In genomic region chr3R:24108902-24109389, dm6 we compare ENCODE assay signal across 1 fruit fly cellular context.
TF ChIP-seq lines count a peak whose summit lies in the region.

eIF4EHP (minus strand) TSS chr3R:24108960.
CG18428 (plus strand) TSS chr3R:24109336.

TF ChIP-seq in whole organism, embryonic, 481 proteins besides CTCF, POLR2A, EP300 and RAD21 (continued from another document and continues in another):
- peak; percentile 100 for TF ChIP-seq CoRest (tag; optimal IDR thresholded peaks at IDR 0.05; lab: Kevin White, UChicago)
- peak; percentile 99 for TF ChIP-seq nom (GFP tag; optimal IDR thresholded peaks at IDR 0.05; lab: Kevin White, UChicago)
- peak; percentile 82 for TF ChIP-seq corto (GFP tag; optimal IDR thresholded peaks at IDR 0.05; lab: Kevin White, UChicago)
- TF ChIP-seq Mad (GFP tag; optimal IDR thresholded peaks at IDR 0.05; lab: Kevin White, UChicago): peak; percentile 84
- peak; percentile 100 for TF ChIP-seq Sox100B (GFP tag; optimal IDR thresholded peaks at IDR 0.05; lab: Kevin White, UChicago)
- TF ChIP-seq stc (GFP tag; IDR thresholded peaks at IDR 0.05; lab: Robert Waterston, UW): no peak
- TF ChIP-seq kay (GFP tag; optimal IDR thresholded peaks at IDR 0.05; lab: Kevin White, UChicago): peak; percentile 94
- TF ChIP-seq gsb-n (tag; optimal IDR thresholded peaks at IDR 0.05; lab: Kevin White, UChicago): peak; percentile 99
- TF ChIP-seq CG7271 (tag; optimal IDR thresholded peaks at IDR 0.05; lab: Kevin White, UChicago): peak; percentile 97
- no peak for TF ChIP-seq E2f2 (GFP tag; IDR thresholded peaks at IDR 0.05; lab: Robert Waterston, UW)
- TF ChIP-seq CG31365 (tag; optimal IDR thresholded peaks at IDR 0.05; lab: Kevin White, UChicago): peak; percentile 79
- TF ChIP-seq CG11560 (tag; IDR thresholded peaks at IDR 0.05; lab: Robert Waterston, UW): no peak; the same call in 1 of the 3 replicates
- TF ChIP-seq sqz (GFP tag; optimal IDR thresholded peaks at IDR 0.05; lab: Kevin White, UChicago): peak; percentile 99
- peak in 1 of 2 experiments; percentile 96 for TF ChIP-seq Hr78 (GFP tag; optimal IDR thresholded peaks at IDR 0.05; lab: Kevin White, UChicago)
- TF ChIP-seq gfzf (GFP tag; optimal IDR thresholded peaks at IDR 0.05; lab: Kevin White, UChicago): peak; percentile 21
- peak; percentile 96 for TF ChIP-seq ewg (GFP tag; optimal IDR thresholded peaks at IDR 0.05; lab: Kevin White, UChicago)
- TF ChIP-seq bigmax (GFP tag; optimal IDR thresholded peaks at IDR 0.05; lab: Kevin White, UChicago): peak; percentile 67
- peak; percentile 98 for TF ChIP-seq salm (tag; optimal IDR thresholded peaks at IDR 0.05; lab: Kevin White, UChicago)
- TF ChIP-seq CG12071 (GFP tag; optimal IDR thresholded peaks at IDR 0.05; lab: Kevin White, UChicago): peak; percentile 96
- TF ChIP-seq emc (GFP tag; optimal IDR thresholded peaks at IDR 0.05; lab: Kevin White, UChicago): peak; percentile 73
- peak; percentile 94 for TF ChIP-seq CG11696 (GFP tag; IDR thresholded peaks at IDR 0.05; lab: Robert Waterston, UW)
- TF ChIP-seq CG10321 (GFP tag; IDR thresholded peaks at IDR 0.05; lab: Robert Waterston, UW): 0 out of 2 replicates have a peak, but pooled peaks have one; percentile 87
- peak; percentile 98 for TF ChIP-seq CG4424 (GFP tag; optimal IDR thresholded peaks at IDR 0.05; lab: Kevin White, UChicago)
- TF ChIP-seq HLH3B (GFP tag; IDR thresholded peaks at IDR 0.05; lab: Robert Waterston, UW): no peak
- peak; percentile 99 for TF ChIP-seq tap (tag; optimal IDR thresholded peaks at IDR 0.05; lab: Kevin White, UChicago)
- peak; percentile 99 for TF ChIP-seq CG6813 (GFP tag; optimal IDR thresholded peaks at IDR 0.05; lab: Kevin White, UChicago)
- peak; percentile 51 for TF ChIP-seq repo (GFP tag; optimal IDR thresholded peaks at IDR 0.05; lab: Kevin White, UChicago)
- peak; percentile 100 for TF ChIP-seq dmrt11E (tag; optimal IDR thresholded peaks at IDR 0.05; lab: Kevin White, UChicago)
- peak in 1 of 2 experiments; percentile 74 for TF ChIP-seq crp (GFP tag; optimal IDR thresholded peaks at IDR 0.05; lab: Kevin White, UChicago)
- no peak for TF ChIP-seq sna (GFP tag; IDR thresholded peaks at IDR 0.05; lab: Robert Waterston, UW; ENCODE audit: partially characterized antibody)
- peak; percentile 95 for TF ChIP-seq CG31388 (GFP tag; optimal IDR thresholded peaks at IDR 0.05; lab: Kevin White, UChicago)
- TF ChIP-seq Scr (GFP tag; IDR thresholded peaks at IDR 0.05; lab: Robert Waterston, UW; ENCODE audit: partially characterized antibody): no peak
- TF ChIP-seq tio (GFP tag; optimal IDR thresholded peaks at IDR 0.05; lab: Kevin White, UChicago): peak; percentile 99
- TF ChIP-seq CG1024 (GFP tag; IDR thresholded peaks at IDR 0.05; lab: Robert Waterston, UW): peak; percentile 91; the same call in 1 of the 2 replicates
- peak; percentile 85 for TF ChIP-seq pum (GFP tag; optimal IDR thresholded peaks at IDR 0.05; lab: Kevin White, UChicago)
- peak; percentile 99 for TF ChIP-seq D19B (GFP tag; optimal IDR thresholded peaks at IDR 0.05; lab: Kevin White, UChicago)
- peak; percentile 99 for TF ChIP-seq nerfin-1 (tag; optimal IDR thresholded peaks at IDR 0.05; lab: Kevin White, UChicago)
- peak; percentile 99 for TF ChIP-seq CG14710 (tag; optimal IDR thresholded peaks at IDR 0.05; lab: Kevin White, UChicago)
- peak; percentile 97 for TF ChIP-seq CG12155 (GFP tag; optimal IDR thresholded peaks at IDR 0.05; lab: Kevin White, UChicago)
- TF ChIP-seq bsh (GFP tag; optimal IDR thresholded peaks at IDR 0.05; lab: Kevin White, UChicago): peak; percentile 97 to 99
- TF ChIP-seq CG13123 (GFP tag; optimal IDR thresholded peaks at IDR 0.05; lab: Kevin White, UChicago): peak; percentile 97
- TF ChIP-seq bab2 (GFP tag; optimal IDR thresholded peaks at IDR 0.05; lab: Kevin White, UChicago): peak; percentile 85
- TF ChIP-seq Nf-YB (GFP tag; optimal IDR thresholded peaks at IDR 0.05; lab: Kevin White, UChicago): peak; percentile 92
- TF ChIP-seq CG12744 (GFP tag; optimal IDR thresholded peaks at IDR 0.05; lab: Kevin White, UChicago): peak; percentile 84
- peak; percentile 62 for TF ChIP-seq btn (GFP tag; optimal IDR thresholded peaks at IDR 0.05; lab: Kevin White, UChicago)
- peak; percentile 87 for TF ChIP-seq CG1647 (GFP tag; optimal IDR thresholded peaks at IDR 0.05; lab: Kevin White, UChicago)
- peak; percentile 99 for TF ChIP-seq Dek (tag; optimal IDR thresholded peaks at IDR 0.05; lab: Kevin White, UChicago)
- TF ChIP-seq da (GFP tag; optimal IDR thresholded peaks at IDR 0.05; lab: Kevin White, UChicago): peak; percentile 27
- TF ChIP-seq Abd-B (GFP tag; optimal IDR thresholded peaks at IDR 0.05; lab: Kevin White, UChicago): peak; percentile 99
- TF ChIP-seq Rx (GFP tag; IDR thresholded peaks at IDR 0.05; lab: Robert Waterston, UW): no peak
- peak; percentile 73 for TF ChIP-seq Elba2 (GFP tag; optimal IDR thresholded peaks at IDR 0.05; lab: Kevin White, UChicago)
- peak; percentile 98 for TF ChIP-seq CG7357 (GFP tag; IDR thresholded peaks at IDR 0.05; lab: Robert Waterston, UW)
- no peak for TF ChIP-seq row (GFP tag; IDR thresholded peaks at IDR 0.05; lab: Robert Waterston, UW)
- peak; percentile 100 for TF ChIP-seq CG15696 (tag; optimal IDR thresholded peaks at IDR 0.05; lab: Kevin White, UChicago)
- peak; percentile 100 for TF ChIP-seq Fer3 (tag; optimal IDR thresholded peaks at IDR 0.05; lab: Kevin White, UChicago)
- TF ChIP-seq ro (GFP tag; IDR thresholded peaks at IDR 0.05; lab: Robert Waterston, UW): no peak
- peak; percentile 86 for TF ChIP-seq CG7745 (tag; optimal IDR thresholded peaks at IDR 0.05; lab: Kevin White, UChicago)
- no peak for TF ChIP-seq Atf6 (GFP tag; IDR thresholded peaks at IDR 0.05; lab: Robert Waterston, UW)
- TF ChIP-seq dpn (GFP tag; optimal IDR thresholded peaks at IDR 0.05; lab: Kevin White, UChicago): peak; percentile 90 to 99
- peak; percentile 97 for TF ChIP-seq slou (GFP tag; optimal IDR thresholded peaks at IDR 0.05; lab: Kevin White, UChicago)
- TF ChIP-seq CG11723 (GFP tag; optimal IDR thresholded peaks at IDR 0.05; lab: Kevin White, UChicago): peak; percentile 99
- TF ChIP-seq Stat92E (GFP tag; optimal IDR thresholded peaks at IDR 0.05; lab: Kevin White, UChicago): peak in 1 of 3 experiments; percentile 98
- TF ChIP-seq gt (GFP tag; IDR thresholded peaks at IDR 0.05; lab: Robert Waterston, UW): no peak
- peak; percentile 88 for TF ChIP-seq CG4854 (GFP tag; optimal IDR thresholded peaks at IDR 0.05; lab: Kevin White, UChicago)
- peak; percentile 97 for TF ChIP-seq lbe (GFP tag; optimal IDR thresholded peaks at IDR 0.05; lab: Kevin White, UChicago)
- no peak; the same call in 1 of the 2 replicates for TF ChIP-seq Taf1 (GFP tag; IDR thresholded peaks at IDR 0.05; lab: Robert Waterston, UW)
- peak; percentile 35 for TF ChIP-seq BEAF-32 (GFP tag; optimal IDR thresholded peaks at IDR 0.05; lab: Kevin White, UChicago)
- TF ChIP-seq NK7.1 (GFP tag; optimal IDR thresholded peaks at IDR 0.05; lab: Kevin White, UChicago): peak; percentile 56
- TF ChIP-seq ranshi (GFP tag; IDR thresholded peaks at IDR 0.05; lab: Robert Waterston, UW): no peak; the same call in 1 of the 2 replicates
- TF ChIP-seq CG4730 (GFP tag; IDR thresholded peaks at IDR 0.05; lab: Robert Waterston, UW): no peak
- TF ChIP-seq CG32532 (GFP tag; IDR thresholded peaks at IDR 0.05; lab: Robert Waterston, UW): no peak
- peak; percentile 97 for TF ChIP-seq CG12219 (GFP tag; optimal IDR thresholded peaks at IDR 0.05; lab: Kevin White, UChicago)
- no peak; the same call in none of the 3 replicates for TF ChIP-seq gce (GFP tag; IDR thresholded peaks at IDR 0.05; lab: Robert Waterston, UW)
- peak; percentile 100 for TF ChIP-seq B-H2 (GFP tag; optimal IDR thresholded peaks at IDR 0.05; lab: Kevin White, UChicago)
- TF ChIP-seq CG4707 (GFP tag; optimal IDR thresholded peaks at IDR 0.05; lab: Kevin White, UChicago): peak; percentile 97
- no peak; the same call in none of the 3 replicates for TF ChIP-seq CG6175 (GFP tag; IDR thresholded peaks at IDR 0.05; lab: Robert Waterston, UW)
- peak; percentile 98 for TF ChIP-seq CG10431 (GFP tag; optimal IDR thresholded peaks at IDR 0.05; lab: Kevin White, UChicago)
- TF ChIP-seq CG12769 (tag; optimal IDR thresholded peaks at IDR 0.05; lab: Kevin White, UChicago): peak; percentile 94
- TF ChIP-seq dmrt99B (tag; optimal IDR thresholded peaks at IDR 0.05; lab: Kevin White, UChicago): peak; percentile 99
- TF ChIP-seq chif (GFP tag; optimal IDR thresholded peaks at IDR 0.05; lab: Kevin White, UChicago): peak; percentile 79 to 88
- peak; percentile 99 for TF ChIP-seq unpg (GFP tag; optimal IDR thresholded peaks at IDR 0.05; lab: Kevin White, UChicago)
- no peak for TF ChIP-seq CG10366 (GFP tag; IDR thresholded peaks at IDR 0.05; lab: Robert Waterston, UW)
- peak; percentile 97 for TF ChIP-seq schlank (tag; optimal IDR thresholded peaks at IDR 0.05; lab: Kevin White, UChicago)
- no peak for TF ChIP-seq CG17612 (GFP tag; IDR thresholded peaks at IDR 0.05; lab: Robert Waterston, UW)
- TF ChIP-seq Kr (GFP tag; optimal IDR thresholded peaks at IDR 0.05; lab: Kevin White, UChicago): peak; percentile 70
- TF ChIP-seq Vsx1 (GFP tag; optimal IDR thresholded peaks at IDR 0.05; lab: Kevin White, UChicago): peak; percentile 94
- peak; percentile 69 for TF ChIP-seq tx (GFP tag; optimal IDR thresholded peaks at IDR 0.05; lab: Kevin White, UChicago)
- no peak for TF ChIP-seq Xrp1 (GFP tag; IDR thresholded peaks at IDR 0.05; lab: Robert Waterston, UW)
- peak; percentile 98 for TF ChIP-seq HHEX (GFP tag; optimal IDR thresholded peaks at IDR 0.05; lab: Kevin White, UChicago)
- TF ChIP-seq CG17186 (GFP tag; optimal IDR thresholded peaks at IDR 0.05; lab: Kevin White, UChicago): peak; percentile 90
- TF ChIP-seq Atf-2 (GFP tag; optimal IDR thresholded peaks at IDR 0.05; lab: Kevin White, UChicago): peak; percentile 85
- peak; percentile 87 for TF ChIP-seq Bdp1 (GFP tag; optimal IDR thresholded peaks at IDR 0.05; lab: Kevin White, UChicago)
- peak; percentile 36 for TF ChIP-seq sima (GFP tag; optimal IDR thresholded peaks at IDR 0.05; lab: Kevin White, UChicago)
- peak; percentile 98 for TF ChIP-seq az2 (GFP tag; optimal IDR thresholded peaks at IDR 0.05; lab: Kevin White, UChicago)
- peak; percentile 97 for TF ChIP-seq CG9437 (GFP tag; optimal IDR thresholded peaks at IDR 0.05; lab: Kevin White, UChicago)
- no peak for TF ChIP-seq Doc2 (GFP tag; IDR thresholded peaks at IDR 0.05; lab: Robert Waterston, UW)
- TF ChIP-seq Sox102F (GFP tag; optimal IDR thresholded peaks at IDR 0.05; lab: Kevin White, UChicago): peak; percentile 99
- TF ChIP-seq disco-r (GFP tag; optimal IDR thresholded peaks at IDR 0.05; lab: Kevin White, UChicago): peak; percentile 54
- peak; percentile 100 for TF ChIP-seq Fer2 (tag; optimal IDR thresholded peaks at IDR 0.05; lab: Kevin White, UChicago)
- peak; percentile 99 for TF ChIP-seq CG9817 (tag; optimal IDR thresholded peaks at IDR 0.05; lab: Kevin White, UChicago)
- TF ChIP-seq wdn (GFP tag; IDR thresholded peaks at IDR 0.05; lab: Robert Waterston, UW): no peak; the same call in none of the 2 replicates
- TF ChIP-seq CG5180 (GFP tag; optimal IDR thresholded peaks at IDR 0.05; lab: Kevin White, UChicago): peak; percentile 91
- TF ChIP-seq pho (GFP tag; optimal IDR thresholded peaks at IDR 0.05; lab: Kevin White, UChicago): peak; percentile 88
- 0 out of 2 replicates have a peak, but pooled peaks have one; percentile 97 for TF ChIP-seq Poxn (GFP tag; IDR thresholded peaks at IDR 0.05; lab: Robert Waterston, UW)
- peak; percentile 99 for TF ChIP-seq croc (GFP tag; conservative IDR thresholded peaks at IDR 0.05; lab: Robert Waterston, UW)
- peak; percentile 71 for TF ChIP-seq HmgD (GFP tag; optimal IDR thresholded peaks at IDR 0.05; lab: Kevin White, UChicago)
- TF ChIP-seq pfk (GFP tag; optimal IDR thresholded peaks at IDR 0.05; lab: Kevin White, UChicago): peak; percentile 80
- peak; percentile 93; the same call in 1 of the 2 replicates for TF ChIP-seq dan (GFP tag; IDR thresholded peaks at IDR 0.05; lab: Robert Waterston, UW)
- peak; percentile 98 for TF ChIP-seq sens (GFP tag; lab: Kevin White, UChicago)
- peak; percentile 100 for TF ChIP-seq Fer1 (GFP tag; optimal IDR thresholded peaks at IDR 0.05; lab: Kevin White, UChicago)
- no peak for TF ChIP-seq cas (GFP tag; IDR thresholded peaks at IDR 0.05; lab: Robert Waterston, UW)
- TF ChIP-seq trem (tag; optimal IDR thresholded peaks at IDR 0.05; lab: Kevin White, UChicago): peak; percentile 97
- TF ChIP-seq Ets65A (GFP tag; lab: Kevin White, UChicago): peak; percentile 98
- peak; percentile 98 for TF ChIP-seq CG8290 (GFP tag; optimal IDR thresholded peaks at IDR 0.05; lab: Kevin White, UChicago)
- peak; percentile 88 to 96 for TF ChIP-seq CG8290 (tag; optimal IDR thresholded peaks at IDR 0.05; lab: Kevin White, UChicago)
- TF ChIP-seq CG16813 (GFP tag; IDR thresholded peaks at IDR 0.05; lab: Robert Waterston, UW; ENCODE audit: partially characterized antibody): no peak
- TF ChIP-seq en (GFP tag; optimal IDR thresholded peaks at IDR 0.05; lab: Kevin White, UChicago): peak; percentile 69
- peak; percentile 90 to 100 for TF ChIP-seq Hr51 (GFP tag; optimal IDR thresholded peaks at IDR 0.05; lab: Kevin White, UChicago)
- no peak for TF ChIP-seq bbx (GFP tag; IDR thresholded peaks at IDR 0.05; lab: Robert Waterston, UW; ENCODE audit: partially characterized antibody)
- TF ChIP-seq CG12236 (GFP tag; optimal IDR thresholded peaks at IDR 0.05; lab: Kevin White, UChicago): peak; percentile 45
- TF ChIP-seq CG6683 (GFP tag; optimal IDR thresholded peaks at IDR 0.05; lab: Kevin White, UChicago): peak; percentile 96
- peak; percentile 89 for TF ChIP-seq CG18011 (GFP tag; optimal IDR thresholded peaks at IDR 0.05; lab: Kevin White, UChicago)
- no peak for TF ChIP-seq CG34422 (GFP tag; IDR thresholded peaks at IDR 0.05; lab: Robert Waterston, UW)
- TF ChIP-seq CrebB (tag; optimal IDR thresholded peaks at IDR 0.05; lab: Kevin White, UChicago): peak; percentile 99
- TF ChIP-seq CG3163 (GFP tag; optimal IDR thresholded peaks at IDR 0.05; lab: Kevin White, UChicago): peak; percentile 62
- no peak for TF ChIP-seq rib (GFP tag; IDR thresholded peaks at IDR 0.05; lab: Robert Waterston, UW)
- TF ChIP-seq HLH54F (GFP tag; optimal IDR thresholded peaks at IDR 0.05; lab: Kevin White, UChicago): peak; percentile 89
- peak; percentile 86 for TF ChIP-seq ems (GFP tag; optimal IDR thresholded peaks at IDR 0.05; lab: Kevin White, UChicago)
- TF ChIP-seq jing (GFP tag; optimal IDR thresholded peaks at IDR 0.05; lab: Kevin White, UChicago): peak; percentile 96
- TF ChIP-seq CG4282 (GFP tag; optimal IDR thresholded peaks at IDR 0.05; lab: Kevin White, UChicago): no peak
- peak; percentile 74 for TF ChIP-seq pzg (GFP tag; optimal IDR thresholded peaks at IDR 0.05; lab: Kevin White, UChicago)
